Fruit fly (Drosophila melanogaster) whole organism, prepupa: ENCODE results near the gene alt.

Experiments
- CG10669 ChIP-seq: fragments of 200-800 bp; sonication (Bioruptor generic); optimal IDR thresholded peaks from 3 replicates; lab custom pipeline; 2018; ENCODE audit warnings: missing biosample characterization, mild to moderate bottlenecking, missing genetic modification characterization, moderate library complexity
- Eip78C ChIP-seq: fragments of 200-800 bp; sonication (Bioruptor generic); peaks from one replicate; lab custom pipeline; 2016; ENCODE audit warnings: missing biosample characterization, missing genetic modification characterization
- Eip93F ChIP-seq: fragments of 200-800 bp; sonication (Bioruptor generic); optimal IDR thresholded peaks from 2 replicates; lab custom pipeline; 2016; ENCODE audit warnings: missing biosample characterization, mild to moderate bottlenecking, missing genetic modification characterization
- svp ChIP-seq: fragments of 200-800 bp; sonication (Bioruptor generic); peaks from one replicate; lab custom pipeline; 2016; ENCODE audit warnings: missing biosample characterization, missing genetic modification characterization

alt gene

DNA sequence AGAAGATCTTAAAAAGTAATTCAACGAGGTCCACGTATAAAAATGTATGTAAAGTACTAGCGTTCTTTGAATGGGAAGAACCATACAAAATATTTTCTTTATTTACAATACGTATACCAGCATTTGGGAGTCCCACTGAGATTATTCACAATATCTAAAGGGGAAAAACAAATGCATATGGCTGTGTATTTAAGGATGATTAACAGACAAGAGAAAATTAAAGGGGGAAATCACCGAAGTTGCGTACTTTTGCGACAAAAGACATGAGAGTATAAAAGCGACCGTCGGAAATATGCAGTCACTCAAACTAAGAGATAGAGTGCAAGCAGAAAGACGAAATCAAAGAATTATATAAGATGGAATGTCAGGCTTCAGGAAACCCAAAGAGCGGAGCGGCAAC, 57.3 kb downstream of the alt start, which contains the start of gene AttD:
Gene AttD (plus strand): TSS at position 301 of the 400 bp plus-strand sequence.
- TF ChIP-seq CG10669 (GFP tag; lab: Kevin White, UChicago), result no peak
- TF ChIP-seq Eip78C (GFP tag; lab: Kevin White, UChicago), result peak; percentile 25

DNA sequence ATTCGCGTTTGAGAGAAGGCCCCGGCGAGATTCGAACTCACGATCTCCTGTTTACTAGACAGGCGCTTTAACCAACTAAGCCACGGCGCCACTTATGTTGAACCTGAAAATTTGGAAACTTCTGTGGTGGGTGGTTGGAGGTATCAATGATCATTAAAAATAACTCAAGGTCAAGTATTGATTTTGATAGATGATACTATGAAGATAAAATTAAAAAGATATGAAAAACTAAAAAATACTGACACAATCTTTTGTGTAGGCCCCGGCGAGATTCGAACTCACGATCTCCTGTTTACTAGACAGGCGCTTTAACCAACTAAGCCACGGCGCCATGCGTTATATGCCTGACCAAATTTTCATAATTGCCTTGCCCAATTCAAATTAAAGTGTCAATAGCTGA, 57.8 kb downstream of the alt start:
- TF ChIP-seq svp (GFP tag; lab: Kevin White, UChicago) (peak; percentile 53), Eip78C (GFP tag; lab: Kevin White, UChicago) (peak; percentile 48), Eip93F (no peak)
